Fruit fly (Drosophila melanogaster) whole organism, prepupa: ENCODE data around the gene CG9040.
A peak's percentile ranks its signal among the peaks of the same experiment; 100 is the strongest.

Experiments
- Blimp-1 ChIP-seq: fragments of 200-800 bp; sonication (Bioruptor generic); optimal IDR thresholded peaks from 3 replicates; lab custom pipeline; 2017; ENCODE audit warnings: missing biosample characterization, missing genetic modification characterization, mild to moderate bottlenecking, moderate library complexity, missing genetic modification reagents
- CG10631 ChIP-seq: fragments of 200-800 bp; sonication (Bioruptor generic); optimal IDR thresholded peaks from 2 replicates; lab custom pipeline; 2016; ENCODE audit warnings: missing biosample characterization, missing genetic modification characterization
- CG10669 ChIP-seq: fragments of 200-800 bp; sonication (Bioruptor generic); optimal IDR thresholded peaks from 3 replicates; lab custom pipeline; 2018; ENCODE audit warnings: missing biosample characterization, mild to moderate bottlenecking, missing genetic modification characterization, moderate library complexity
- CG11762 ChIP-seq: fragments of 200-800 bp; sonication (Bioruptor generic); optimal IDR thresholded peaks from 3 replicates; lab custom pipeline; 2016; ENCODE audit warnings: missing biosample characterization, missing genetic modification characterization; ENCODE audit not compliant: insufficient read depth
- CG11902 ChIP-seq: fragments of 200-800 bp; sonication (Bioruptor generic); optimal IDR thresholded peaks from 3 replicates; lab custom pipeline; 2016; ENCODE audit warnings: missing biosample characterization, missing genetic modification characterization
- CG15336 ChIP-seq: fragments of 200-800 bp; sonication (Bioruptor generic); IDR thresholded peaks from 2 replicates; pipeline ENCODE4 v1.3.6; 2022; ENCODE audit warnings: missing biosample characterization, missing genetic modification characterization
- CG1621 ChIP-seq: fragments of 200-800 bp; sonication (Bioruptor generic); optimal IDR thresholded peaks from 3 replicates; lab custom pipeline; 2018; ENCODE audit warnings: missing biosample characterization, mild to moderate bottlenecking, missing genetic modification characterization
- CG16779 ChIP-seq: fragments of 200-800 bp; sonication (Bioruptor generic); optimal IDR thresholded peaks from 3 replicates; lab custom pipeline; 2017; ENCODE audit warnings: missing biosample characterization, mild to moderate bottlenecking, missing genetic modification characterization
- CG3032 ChIP-seq: fragments of 200-800 bp; optimal IDR thresholded peaks from 2 replicates; lab custom pipeline; 2019; ENCODE audit warnings: missing biosample characterization, mild to moderate bottlenecking, missing genetic modification characterization, moderate library complexity
- CG31627 ChIP-seq: fragments of 200-800 bp; sonication (Bioruptor generic); optimal IDR thresholded peaks from 3 replicates; lab custom pipeline; 2016; ENCODE audit warnings: missing biosample characterization, missing genetic modification characterization
- CG32006 ChIP-seq: fragments of 200-800 bp; sonication (Bioruptor generic); optimal IDR thresholded peaks from 3 replicates; lab custom pipeline; 2017; ENCODE audit warnings: missing biosample characterization, mild to moderate bottlenecking, missing genetic modification characterization
- CG3919 ChIP-seq: fragments of 200-800 bp; sonication (Bioruptor generic); optimal IDR thresholded peaks from 3 replicates; lab custom pipeline; 2016; ENCODE audit warnings: missing biosample characterization, missing genetic modification characterization
- CG4318 ChIP-seq: fragments of 200-800 bp; sonication (Bioruptor generic); optimal IDR thresholded peaks from 3 replicates; lab custom pipeline; 2017; ENCODE audit warnings: missing biosample characterization, mild to moderate bottlenecking, missing genetic modification characterization
- CG6276 ChIP-seq: fragments of 200-800 bp; sonication (Bioruptor generic); optimal IDR thresholded peaks from 2 replicates; lab custom pipeline; 2017; ENCODE audit warnings: missing biosample characterization, mild to moderate bottlenecking, missing genetic modification characterization
- CG6792 ChIP-seq: fragments of 200-800 bp; sonication (Bioruptor generic); optimal IDR thresholded peaks from 3 replicates; lab custom pipeline; 2016; ENCODE audit warnings: missing biosample characterization, missing genetic modification characterization
- CG6854 ChIP-seq: fragments of 200-800 bp; sonication (Bioruptor generic); optimal IDR thresholded peaks from 2 replicates; lab custom pipeline; 2017; ENCODE audit warnings: missing biosample characterization, mild to moderate bottlenecking, missing genetic modification characterization
- CG7368 ChIP-seq: fragments of 200-800 bp; sonication (Bioruptor generic); optimal IDR thresholded peaks from 3 replicates; lab custom pipeline; 2016; ENCODE audit warnings: missing biosample characterization, missing genetic modification characterization
- CG8119 ChIP-seq: fragments of 200-800 bp; sonication (Bioruptor generic); IDR thresholded peaks from 3 replicates; pipeline ENCODE4 v1.3.6; 2022; ENCODE audit warnings: missing biosample characterization, missing genetic modification characterization
- CG8319 ChIP-seq: fragments of 200-800 bp; sonication (Bioruptor generic); optimal IDR thresholded peaks from 3 replicates; lab custom pipeline; 2016; ENCODE audit warnings: missing biosample characterization, missing genetic modification characterization
- CG8632 ChIP-seq: fragments of 200-800 bp; sonication (Bioruptor generic); optimal IDR thresholded peaks from 3 replicates; lab custom pipeline; 2016; ENCODE audit warnings: missing biosample characterization, missing genetic modification characterization
- CG9139 ChIP-seq: fragments of 200-800 bp; sonication (Bioruptor generic); optimal IDR thresholded peaks from 3 replicates; lab custom pipeline; 2017; ENCODE audit warnings: missing biosample characterization, mild to moderate bottlenecking, missing genetic modification characterization
- Eip75B ChIP-seq: fragments of 200-800 bp; sonication (Bioruptor generic); optimal IDR thresholded peaks from 3 replicates; lab custom pipeline; 2016; ENCODE audit warnings: missing biosample characterization, missing genetic modification characterization
- Eip78C ChIP-seq: fragments of 200-800 bp; sonication (Bioruptor generic); peaks from one replicate; lab custom pipeline; 2016; ENCODE audit warnings: missing biosample characterization, missing genetic modification characterization
- Eip93F ChIP-seq: fragments of 200-800 bp; sonication (Bioruptor generic); optimal IDR thresholded peaks from 2 replicates; lab custom pipeline; 2016; ENCODE audit warnings: missing biosample characterization, mild to moderate bottlenecking, missing genetic modification characterization
- Ets21C ChIP-seq: fragments of 200-800 bp; sonication (Bioruptor generic); optimal IDR thresholded peaks from 3 replicates; lab custom pipeline; 2016; ENCODE audit warnings: missing biosample characterization, missing genetic modification characterization
- Ets96B ChIP-seq: fragments of 200-800 bp; optimal IDR thresholded peaks from 2 replicates; lab custom pipeline; 2019; ENCODE audit warnings: missing biosample characterization, mild to moderate bottlenecking, missing genetic modification characterization, moderate library complexity
- Gug ChIP-seq: fragments of 200-800 bp; sonication (Bioruptor generic); IDR thresholded peaks from 2 replicates; pipeline ENCODE4 v1.3.6; 2022; ENCODE audit warnings: missing biosample characterization, missing genetic modification characterization
- Hr39 ChIP-seq: fragments of 200-800 bp; sonication (Bioruptor generic); optimal IDR thresholded peaks from 2 replicates; lab custom pipeline; 2016; ENCODE audit warnings: missing biosample characterization, missing genetic modification characterization
- Lpt ChIP-seq: fragments of 200-800 bp; sonication (Bioruptor generic); optimal IDR thresholded peaks from 3 replicates; lab custom pipeline; 2016; ENCODE audit warnings: missing biosample characterization, missing genetic modification characterization
- Sox102F ChIP-seq: fragments of 200-800 bp; sonication (Bioruptor generic); optimal IDR thresholded peaks from 2 replicates; lab custom pipeline; 2016; ENCODE audit warnings: missing biosample characterization, mild to moderate bottlenecking, missing genetic modification characterization
- Sox14 ChIP-seq: fragments of 200-800 bp; sonication (Bioruptor generic); optimal IDR thresholded peaks from 3 replicates; lab custom pipeline; 2016; ENCODE audit warnings: missing biosample characterization, missing genetic modification characterization
- achi ChIP-seq: fragments of 200-800 bp; sonication (Bioruptor generic); optimal IDR thresholded peaks from 3 replicates; lab custom pipeline; 2016; ENCODE audit warnings: missing biosample characterization, missing genetic modification characterization
- acj6 ChIP-seq: fragments of 200-800 bp; sonication (Bioruptor generic); optimal IDR thresholded peaks from 3 replicates; lab custom pipeline; 2016; ENCODE audit warnings: missing biosample characterization, missing genetic modification characterization
- dsx ChIP-seq: fragments of 200-800 bp; optimal IDR thresholded peaks from 3 replicates; lab custom pipeline; 2019; ENCODE audit warnings: missing biosample characterization, mild to moderate bottlenecking, missing genetic modification characterization, moderate library complexity; ENCODE audit not compliant: poor library complexity, severe bottlenecking
- eg ChIP-seq: fragments of 200-800 bp; sonication (Bioruptor generic); IDR thresholded peaks from 3 replicates; pipeline ENCODE4 v1.3.6; 2022; ENCODE audit warnings: missing biosample characterization, missing genetic modification characterization
- esn ChIP-seq: fragments of 200-800 bp; sonication (Bioruptor generic); optimal IDR thresholded peaks from 2 replicates; lab custom pipeline; 2016; ENCODE audit warnings: missing biosample characterization, mild to moderate bottlenecking, missing genetic modification characterization, moderate library complexity
- fd59A ChIP-seq: fragments of 200-800 bp; sonication (Bioruptor generic); optimal IDR thresholded peaks from 2 replicates; lab custom pipeline; 2017; ENCODE audit warnings: missing biosample characterization, mild to moderate bottlenecking, missing genetic modification characterization, missing genetic modification reagents
- fd85E ChIP-seq: fragments of 200-800 bp; sonication (Bioruptor generic); optimal IDR thresholded peaks from 3 replicates; lab custom pipeline; 2016; ENCODE audit warnings: missing biosample characterization, missing genetic modification characterization
- fkh ChIP-seq: fragments of 200-800 bp; sonication (Bioruptor generic); optimal IDR thresholded peaks from 3 replicates; lab custom pipeline; 2017; ENCODE audit warnings: missing biosample characterization, mild to moderate bottlenecking, missing genetic modification characterization, moderate library complexity
- lz ChIP-seq: fragments of 200-800 bp; sonication (Bioruptor generic); optimal IDR thresholded peaks from 3 replicates; lab custom pipeline; 2016; ENCODE audit warnings: missing biosample characterization, missing genetic modification characterization
- net ChIP-seq: fragments of 200-800 bp; sonication (Bioruptor generic); optimal IDR thresholded peaks from 3 replicates; lab custom pipeline; 2016; ENCODE audit warnings: missing biosample characterization, missing genetic modification characterization
- salr ChIP-seq, 2 experiments: fragments of 200-800 bp; sonication (Bioruptor generic); optimal IDR thresholded peaks; 3 replicates each; lab custom pipeline; 2016 to 2018; ENCODE audit warnings: missing biosample characterization in 2 of 2, missing genetic modification characterization in 2 of 2, mild to moderate bottlenecking in 1 of 2
- spab ChIP-seq: fragments of 200-800 bp; sonication (Bioruptor generic); optimal IDR thresholded peaks from 2 replicates; lab custom pipeline; 2017; ENCODE audit warnings: missing biosample characterization, mild to moderate bottlenecking, missing genetic modification characterization, missing genetic modification reagents
- ss ChIP-seq, 2 experiments: fragments of 200-800 bp; sonication (Bioruptor generic); optimal IDR thresholded peaks; 2 replicates in 1 of 2; 3 replicates in 1 of 2; lab custom pipeline; 2017 to 2018; ENCODE audit warnings: mild to moderate bottlenecking in 2 of 2, missing biosample characterization in 2 of 2, missing genetic modification characterization in 2 of 2, moderate library complexity in 1 of 2
- svp ChIP-seq: fragments of 200-800 bp; sonication (Bioruptor generic); peaks from one replicate; lab custom pipeline; 2016; ENCODE audit warnings: missing biosample characterization, missing genetic modification characterization
- vri ChIP-seq: fragments of 200-800 bp; sonication (Bioruptor generic); optimal IDR thresholded peaks from 3 replicates; lab custom pipeline; 2016; ENCODE audit warnings: missing biosample characterization, mild to moderate bottlenecking, missing genetic modification characterization

CG9040 gene

dm6 chr3L:13987578-13987977, at the start of gene CG9040:
Gene CG9040 (plus strand): TSS chr3L:13987878.
- TF ChIP-seq CG8632 (GFP tag; lab: Kevin White, UChicago) (no peak), CG3032 (tag; lab: Kevin White, UChicago) (no peak), eg (GFP tag; lab: Robert Waterston, UW) (no peak), dsx (GFP tag; lab: Kevin White, UChicago) (no peak), CG32006 (GFP tag; lab: Kevin White, UChicago) (no peak), CG15336 (GFP tag; lab: Robert Waterston, UW) (no peak), CG10631 (GFP tag; lab: Kevin White, UChicago) (no peak), CG6854 (GFP tag; lab: Kevin White, UChicago) (no peak), svp (GFP tag; lab: Kevin White, UChicago) (no peak), CG11762 (GFP tag; lab: Kevin White, UChicago) (no peak), net (GFP tag; lab: Kevin White, UChicago) (no peak), Hr39 (no peak), CG9139 (GFP tag; lab: Kevin White, UChicago) (no peak), esn (GFP tag; lab: Kevin White, UChicago) (no peak), fd59A (no peak), Ets96B (tag; lab: Kevin White, UChicago) (no peak), CG7368 (no peak), CG8119 (GFP tag; lab: Robert Waterston, UW) (no peak)
- TF ChIP-seq, all 60 proteins: peak for 0

dm6 chr3L:13938470-13939150, 49.1 kb upstream of the CG9040 start:
- TF ChIP-seq CG3919 (GFP tag; lab: Kevin White, UChicago) (peak; percentile 96), CG31627 (GFP tag; lab: Kevin White, UChicago) (peak; percentile 96), vri (GFP tag; lab: Kevin White, UChicago) (peak; percentile 86), eg (GFP tag; lab: Robert Waterston, UW) (peak; percentile 77), CG7368 (peak; percentile 86), CG8319 (peak; percentile 94), CG9139 (GFP tag; lab: Kevin White, UChicago) (peak; percentile 85), net (GFP tag; lab: Kevin White, UChicago) (peak; percentile 96), achi (GFP tag; lab: Kevin White, UChicago) (peak; percentile 95), CG4318 (GFP tag; lab: Kevin White, UChicago) (peak; percentile 94), CG11902 (peak; percentile 92), Eip93F (GFP tag; lab: Kevin White, UChicago) (peak; percentile 76), Sox102F (GFP tag; lab: Kevin White, UChicago) (peak; percentile 94), Gug (peak; percentile 82), fd85E (GFP tag; lab: Kevin White, UChicago) (peak; percentile 61), acj6 (peak; percentile 96), Hr39 (peak; percentile 96), Eip78C (GFP tag; lab: Kevin White, UChicago) (peak; percentile 98), CG15336 (GFP tag; lab: Robert Waterston, UW) (peak; percentile 88), Lpt (GFP tag; lab: Kevin White, UChicago) (peak; percentile 93), CG32006 (GFP tag; lab: Kevin White, UChicago) (peak; percentile 98), spab (GFP tag; lab: Kevin White, UChicago) (peak; percentile 97), fkh (GFP tag; lab: Kevin White, UChicago) (peak; percentile 57), Ets21C (GFP tag; lab: Kevin White, UChicago) (peak; percentile 93), ss (GFP tag; optimal IDR thresholded peaks at IDR 0.05; lab: Kevin White, UChicago) (peak; percentile 86 to 95), fd59A (peak; percentile 97), Ets96B (tag; lab: Kevin White, UChicago) (peak; percentile 91), Eip75B (peak; percentile 95), Blimp-1 (GFP tag; lab: Kevin White, UChicago) (peak; percentile 85), salr (GFP tag; optimal IDR thresholded peaks at IDR 0.05; lab: Kevin White, UChicago) (peak; percentile 70 to 98), CG6276 (GFP tag; lab: Kevin White, UChicago) (peak; percentile 97), CG16779 (tag; lab: Kevin White, UChicago) (peak; percentile 85), CG10669 (peak; percentile 93), CG6792 (GFP tag; lab: Kevin White, UChicago) (peak; percentile 95), CG1621 (tag; lab: Kevin White, UChicago) (peak; percentile 71), CG10631 (GFP tag; lab: Kevin White, UChicago) (peak; percentile 93), Sox14 (peak; percentile 97), CG3032 (tag; lab: Kevin White, UChicago) (peak; percentile 94), lz (GFP tag; lab: Kevin White, UChicago) (peak; percentile 94)
